Worm (Caenorhabditis elegans): ENCODE measurements around the gene erp-44.3.

Gene erp-44.3

DNA sequence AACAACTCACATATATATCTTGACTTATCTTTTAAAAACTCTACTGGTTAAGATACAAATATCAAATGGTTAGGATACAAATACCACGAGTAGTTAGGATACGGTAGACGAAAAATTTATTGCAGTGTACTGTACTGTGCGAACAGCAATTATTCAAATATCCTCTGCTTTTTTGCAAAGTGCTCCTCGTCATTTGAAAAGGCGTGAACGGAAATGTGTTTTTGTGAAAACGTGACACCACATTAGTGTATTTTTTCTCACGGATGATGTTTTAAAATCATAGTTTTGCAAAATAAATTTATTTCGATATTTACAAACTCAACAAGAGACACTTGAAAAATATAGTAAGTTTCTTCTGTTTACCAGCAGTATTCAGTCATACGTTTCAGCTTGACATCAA lies 3.7 kb upstream of the erp-44.3 start, which contains the start of gene F42G8.8:
Gene F42G8.8, plus strand, starts transcription at position 301 of the 400 bp plus-strand sequence.
- no peak for TF ChIP-seq unc-62 (GFP tag; optimal IDR thresholded peaks at IDR 0.05)

DNA sequence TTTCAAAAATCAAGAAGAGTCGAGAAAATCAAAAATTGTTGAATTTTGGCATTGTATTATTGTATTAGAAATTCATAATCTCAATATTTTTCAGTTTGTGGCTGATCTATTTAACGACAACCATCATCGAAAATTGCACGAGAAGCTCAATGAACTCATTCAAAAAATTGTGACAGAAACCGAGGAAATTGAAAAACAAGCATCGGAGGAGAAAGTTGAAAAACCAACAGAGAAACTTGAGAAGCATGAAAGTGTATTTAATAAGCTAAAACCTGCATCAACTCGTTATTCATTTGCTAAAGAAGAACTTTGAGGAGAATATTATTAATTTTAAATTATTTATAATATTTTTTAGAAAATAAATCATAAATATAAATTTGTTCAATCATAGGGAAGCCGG lies 4.5 kb downstream of the erp-44.3 start, which contains the start of gene ceph-41:
Gene ceph-41, plus strand, starts transcription at position 301 of the 400 bp plus-strand sequence.
- no peak for TF ChIP-seq unc-62 (GFP tag; optimal IDR thresholded peaks at IDR 0.05)

DNA sequence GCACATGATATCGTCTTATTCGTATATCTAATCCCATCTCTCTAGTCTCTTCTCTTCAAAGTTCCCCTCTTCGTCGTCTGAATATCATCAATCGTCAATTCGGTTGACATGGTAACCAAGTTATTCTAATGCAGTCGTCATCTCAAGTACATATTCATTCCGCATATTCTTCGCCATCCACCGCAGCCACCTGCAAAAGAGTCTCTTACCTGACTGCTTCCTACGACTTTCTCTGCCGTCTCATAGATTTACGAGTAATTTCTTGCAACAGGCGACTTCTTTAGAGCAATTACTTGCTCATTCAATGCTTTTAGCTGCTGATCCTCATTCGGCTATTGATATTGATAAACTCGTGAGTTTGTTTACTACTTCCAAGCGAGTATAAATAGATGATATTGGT lies 5.0 kb downstream of the erp-44.3 start:
- no peak for TF ChIP-seq unc-62 (GFP tag; optimal IDR thresholded peaks at IDR 0.05)

DNA sequence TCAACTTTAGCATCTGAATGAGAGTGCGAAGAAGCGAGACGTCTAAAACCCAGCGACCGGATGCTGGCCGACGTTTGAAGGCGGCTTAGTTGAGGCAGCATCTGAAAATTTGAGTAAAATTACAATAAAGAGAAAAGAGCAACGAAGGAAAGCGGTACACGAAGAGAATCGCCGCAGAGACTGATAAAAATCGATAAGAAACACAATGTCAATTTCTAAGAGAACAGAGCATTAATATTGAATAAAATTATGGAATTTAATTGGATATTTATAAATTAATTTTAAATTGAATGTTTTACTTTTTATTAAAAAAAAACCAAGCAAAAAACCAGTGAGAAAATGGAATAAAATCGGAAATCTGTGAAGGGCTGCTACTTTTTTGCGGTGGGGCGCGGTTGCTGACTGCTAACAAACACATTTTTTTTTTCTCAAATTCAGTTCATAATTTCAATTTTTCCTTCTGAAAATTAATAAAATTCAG lies 7.7 kb downstream of the erp-44.3 start, which contains the start of the genes ndub-11 and moc-3:
Gene ndub-11, minus strand, starts transcription at position 101 of the 481 bp plus-strand sequence.
Gene moc-3, plus strand, starts transcription at position 431 of the 481 bp plus-strand sequence.
- no peak for TF ChIP-seq unc-62 (GFP tag; optimal IDR thresholded peaks at IDR 0.05)

DNA sequence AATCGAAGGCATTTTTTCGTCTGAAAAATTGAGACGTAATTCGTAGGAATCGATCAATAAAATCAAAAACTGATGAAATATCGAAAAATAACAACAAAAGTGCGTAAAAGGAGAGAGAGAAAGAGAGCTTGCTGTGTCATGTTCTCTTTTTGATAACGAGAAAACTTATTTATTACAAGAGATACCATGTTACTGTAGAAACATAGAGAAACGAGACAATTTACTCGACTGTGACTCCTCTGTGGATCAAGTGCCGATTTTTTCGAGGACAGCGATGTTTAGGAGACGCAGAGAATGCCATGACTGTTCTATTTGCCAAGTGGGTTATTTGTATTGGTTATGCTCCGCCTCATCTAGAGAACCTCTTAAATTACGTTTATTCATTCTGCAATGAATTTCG lies 11.1 kb downstream of the erp-44.3 start, which contains the start of gene sph-1:
Gene sph-1, minus strand, starts transcription at position 23 of the 400 bp plus-strand sequence.
- no peak for TF ChIP-seq unc-62 (GFP tag; optimal IDR thresholded peaks at IDR 0.05)

DNA sequence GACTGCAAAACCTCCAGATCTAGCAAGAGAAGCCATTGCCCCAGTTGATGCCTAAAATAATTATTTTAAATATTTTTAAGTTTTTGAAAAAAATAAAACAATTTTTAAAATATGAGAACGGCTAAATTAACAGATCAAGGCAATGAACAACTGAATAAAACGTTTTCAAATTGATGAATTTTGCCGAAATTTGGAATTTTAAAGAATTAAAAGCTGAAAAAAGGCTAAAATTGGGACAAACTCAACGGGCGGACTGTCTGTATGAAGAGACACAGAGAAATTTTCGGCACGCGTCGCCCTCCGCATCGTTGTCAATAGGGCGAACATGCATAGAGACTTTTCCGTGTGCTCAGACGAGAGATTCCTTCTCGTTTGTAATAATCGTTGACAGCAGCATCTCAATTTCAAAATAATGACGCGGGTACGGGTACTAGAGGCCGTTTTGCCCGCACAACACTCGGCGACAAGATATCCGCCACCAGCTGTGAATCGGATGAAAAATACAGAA lies 13.6 kb downstream of the erp-44.3 start, which contains the start of the genes isp-1 and islo-1:
Gene isp-1, minus strand, starts transcription at position 51 of the 508 bp plus-strand sequence.
Gene islo-1, plus strand, starts transcription at position 385 of the 508 bp plus-strand sequence.
- TF ChIP-seq unc-62 (GFP tag; optimal IDR thresholded peaks at IDR 0.05) = no peak

DNA sequence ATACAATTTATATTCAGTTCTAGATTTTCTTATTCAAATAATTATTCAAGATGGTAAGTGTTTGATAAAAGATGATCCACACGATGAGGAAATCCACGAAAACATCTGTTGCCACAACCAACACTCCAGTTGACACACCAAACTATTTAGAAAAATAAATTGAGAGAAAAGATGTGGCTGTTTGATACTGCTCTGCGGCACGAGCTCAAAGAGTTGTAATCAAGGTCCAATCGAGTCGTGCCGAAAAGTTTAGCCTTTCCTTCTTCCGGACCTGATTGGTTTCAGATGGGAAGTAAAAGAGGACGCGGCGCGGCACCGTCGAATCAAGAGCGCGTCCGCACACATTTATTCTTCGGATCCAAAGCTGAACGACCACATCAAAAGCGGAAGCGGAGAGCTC lies 14.1 kb downstream of the erp-44.3 start:
- no peak for TF ChIP-seq unc-62 (GFP tag; optimal IDR thresholded peaks at IDR 0.05)

DNA sequence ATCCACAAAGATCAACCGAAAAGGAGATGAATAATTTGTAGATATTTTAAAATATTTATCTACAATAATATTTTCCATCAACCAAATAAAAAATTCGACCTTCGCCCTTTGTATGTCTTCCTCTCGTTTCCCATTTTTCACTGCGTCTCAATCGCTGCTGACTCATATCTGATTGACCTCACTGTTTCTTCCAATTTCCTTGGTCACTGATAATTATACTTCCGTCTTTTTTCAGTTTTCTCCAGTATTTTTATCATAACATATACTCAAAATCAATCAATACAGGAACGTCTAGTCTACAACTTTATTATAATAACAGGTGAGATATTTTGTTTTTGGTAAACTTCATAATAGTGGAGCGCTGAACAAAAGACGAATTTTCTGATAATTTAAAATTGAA lies 16.5 kb downstream of the erp-44.3 start, which contains the start of gene pmk-3:
Gene pmk-3, plus strand, starts transcription at position 236 of the 400 bp plus-strand sequence.
- no peak for TF ChIP-seq unc-62 (GFP tag; optimal IDR thresholded peaks at IDR 0.05)

DNA sequence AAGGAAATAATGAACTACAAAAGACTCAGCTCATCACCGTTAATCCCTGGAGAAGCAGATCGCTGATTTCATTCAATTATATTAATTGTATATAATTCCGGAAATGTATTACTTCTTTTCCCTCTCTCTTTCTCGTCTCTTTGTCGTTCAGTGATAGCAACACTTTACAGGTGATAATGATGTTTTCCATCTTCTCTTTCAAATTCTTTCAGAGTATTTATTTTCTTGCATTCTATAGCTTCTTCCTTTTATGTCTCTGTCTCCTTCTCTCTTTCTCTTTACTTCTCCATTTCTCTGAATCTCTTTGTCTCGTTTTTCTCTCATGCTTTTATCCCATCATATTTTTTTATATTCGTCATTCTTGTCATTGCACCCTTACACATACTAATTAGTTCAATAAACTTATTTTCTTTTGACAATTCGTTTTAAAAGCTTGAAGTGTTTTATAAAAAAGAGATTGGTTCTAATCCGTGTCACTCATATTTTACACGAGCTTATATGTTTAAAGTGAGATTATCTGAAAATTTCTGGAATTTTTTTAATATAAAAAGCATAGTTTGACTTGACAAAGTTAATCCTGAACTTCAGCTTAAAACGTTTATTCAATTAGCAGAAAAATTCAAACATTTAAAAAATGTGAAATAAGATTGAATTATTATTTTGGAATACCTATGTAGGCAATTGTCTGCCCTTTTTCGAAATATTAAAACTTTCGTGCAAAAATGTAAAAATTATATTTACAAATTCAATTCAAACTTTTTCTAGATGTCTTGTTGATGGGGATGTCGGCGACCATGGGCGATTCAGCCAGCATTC lies 20.5 kb downstream of the erp-44.3 start, which contains the start of gene pmk-2:
Gene pmk-2, plus strand, starts transcription at position 766 of the 816 bp plus-strand sequence.
- no peak for TF ChIP-seq unc-62 (GFP tag; optimal IDR thresholded peaks at IDR 0.05)

DNA sequence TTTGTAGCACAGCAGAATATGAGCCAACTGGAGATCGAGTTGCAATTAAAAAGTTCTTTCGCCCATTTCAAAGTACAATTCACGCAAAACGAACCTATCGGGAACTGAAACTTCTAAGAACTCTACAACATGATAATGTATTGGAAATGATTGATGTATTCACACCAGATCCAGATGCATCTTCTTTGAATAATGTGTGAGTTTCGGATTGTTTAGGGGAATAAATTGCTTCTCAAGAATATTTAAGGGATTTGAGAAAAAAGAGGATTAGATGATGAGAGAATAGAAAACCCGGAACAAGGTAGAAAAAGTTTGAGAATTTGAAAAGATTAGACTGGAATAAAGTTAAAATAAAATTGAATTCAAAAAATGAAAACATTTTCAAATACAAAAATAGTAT lies 21.9 kb downstream of the erp-44.3 start:
- TF ChIP-seq unc-62 (GFP tag; optimal IDR thresholded peaks at IDR 0.05) = no peak

DNA sequence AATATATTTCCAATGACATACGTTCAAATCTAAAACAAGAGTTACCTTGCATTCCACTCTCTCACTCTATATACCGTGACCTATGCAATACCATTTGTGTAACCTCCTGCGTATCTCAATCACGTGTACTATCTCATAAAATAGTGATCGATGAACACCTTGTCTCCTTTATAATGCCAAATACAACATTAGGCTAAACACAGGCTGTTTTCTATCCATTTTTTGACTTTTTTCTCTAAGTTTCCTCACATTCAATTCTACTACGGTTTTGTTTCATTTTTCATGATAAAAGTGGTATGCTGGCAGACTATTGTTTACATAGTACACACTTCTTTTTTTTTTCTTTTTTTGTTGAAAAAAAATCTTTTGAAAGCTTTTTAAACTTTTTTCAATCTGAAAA lies 23.8 kb downstream of the erp-44.3 start:
- no peak for TF ChIP-seq unc-62 (GFP tag; optimal IDR thresholded peaks at IDR 0.05)

DNA sequence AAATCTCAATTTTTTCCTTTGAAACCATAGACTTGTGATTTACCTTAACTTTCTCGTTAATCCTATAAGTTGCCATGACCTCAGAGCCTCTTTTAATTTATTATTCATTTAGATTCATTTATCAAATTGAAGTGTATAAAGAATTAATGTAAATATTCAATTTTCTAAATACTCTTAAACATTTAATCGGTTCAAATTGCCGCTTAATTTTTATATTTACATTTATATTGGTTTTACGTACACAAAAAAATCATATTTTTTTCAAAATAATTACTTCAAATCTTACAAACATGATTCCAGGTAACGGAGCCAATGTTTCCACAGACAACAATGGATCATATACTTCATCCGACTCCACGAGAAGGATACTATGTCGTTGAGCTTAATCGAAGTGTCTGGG lies 26.0 kb downstream of the erp-44.3 start, which contains the start of gene pmk-1:
Gene pmk-1, plus strand, starts transcription at position 301 of the 400 bp plus-strand sequence.
- TF ChIP-seq unc-62 (GFP tag; optimal IDR thresholded peaks at IDR 0.05) = no peak

DNA sequence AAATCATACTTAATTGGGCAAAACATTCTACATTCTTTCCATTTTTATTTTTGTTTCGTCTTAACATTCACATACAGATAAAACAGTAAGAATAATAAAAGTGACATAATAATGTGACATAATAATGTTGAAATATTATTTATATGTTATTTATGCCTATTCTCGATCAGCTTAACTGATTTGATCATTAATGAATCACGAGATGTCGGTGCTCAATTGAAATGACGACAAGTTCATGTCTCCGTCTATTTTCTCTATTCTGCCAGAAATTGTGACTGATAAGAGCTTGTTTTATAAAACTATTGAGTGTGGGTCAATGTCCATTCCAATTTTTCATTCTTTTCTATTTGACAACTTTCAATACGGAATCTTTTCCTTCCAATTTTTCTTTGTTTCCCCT lies 29.3 kb downstream of the erp-44.3 start:
- no peak for TF ChIP-seq unc-62 (GFP tag; optimal IDR thresholded peaks at IDR 0.05)

DNA sequence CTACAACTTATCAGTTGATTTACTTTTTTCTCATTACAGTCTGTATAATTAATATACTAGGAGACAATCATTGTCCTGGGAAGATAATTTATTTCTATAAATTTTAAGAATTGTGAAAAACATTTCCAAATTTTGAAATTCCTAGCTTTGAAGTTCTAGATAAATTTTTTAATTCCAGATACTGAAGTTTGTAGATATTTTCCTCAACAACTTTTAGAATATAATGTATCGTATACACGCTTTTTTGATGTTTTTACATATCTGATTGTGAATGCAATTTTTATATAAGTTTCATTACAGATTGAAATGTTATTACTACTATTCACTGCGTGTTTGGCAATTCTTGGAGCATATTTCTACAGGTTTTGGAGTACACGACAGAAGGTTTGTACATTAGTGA lies 29.7 kb downstream of the erp-44.3 start, which contains the start of gene faah-2:
Gene faah-2, plus strand, starts transcription at position 301 of the 400 bp plus-strand sequence.
- no peak for TF ChIP-seq unc-62 (GFP tag; optimal IDR thresholded peaks at IDR 0.05)

DNA sequence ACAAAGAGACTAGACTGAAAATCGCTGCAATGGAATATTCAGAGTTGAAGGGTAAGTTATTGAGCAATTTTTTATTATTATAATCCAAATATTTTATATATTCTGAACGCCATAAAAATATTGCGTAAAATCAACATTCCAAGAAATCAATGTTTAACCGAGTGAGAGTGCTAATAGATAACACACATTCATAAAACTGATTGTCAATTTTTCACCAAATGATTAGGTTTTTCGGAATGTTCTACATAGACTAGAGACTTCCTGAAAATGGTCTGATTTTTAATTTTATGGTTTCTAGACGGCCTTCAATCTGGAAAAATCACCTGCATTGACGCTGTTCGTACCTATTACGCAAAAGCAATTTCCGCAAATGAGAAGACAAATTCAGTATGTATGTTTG lies 30.2 kb downstream of the erp-44.3 start:
- TF ChIP-seq unc-62 (GFP tag; optimal IDR thresholded peaks at IDR 0.05) = no peak

DNA sequence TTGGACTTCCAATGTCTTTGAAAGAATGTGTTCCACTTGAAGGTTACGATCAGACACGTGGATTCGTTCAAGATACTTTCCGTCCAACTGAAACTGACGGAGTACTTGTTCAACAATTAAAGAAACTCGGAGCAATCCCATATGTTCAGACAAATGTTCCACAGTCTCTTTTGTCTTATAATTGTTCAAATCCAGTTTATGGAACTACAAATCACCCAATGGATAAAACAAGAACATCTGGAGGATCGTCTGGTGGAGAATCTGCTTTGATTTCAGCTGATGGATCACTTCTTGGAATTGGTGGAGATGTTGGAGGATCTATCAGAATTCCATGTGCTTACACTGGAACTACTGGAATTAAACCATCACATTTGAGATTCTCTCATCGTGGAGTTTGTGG lies 30.7 kb downstream of the erp-44.3 start:
- TF ChIP-seq unc-62 (GFP tag; optimal IDR thresholded peaks at IDR 0.05) = no peak
